Fruit fly (Drosophila melanogaster) whole organism, pupa: ENCODE results near the gene CG15771.
A peak's percentile ranks its signal among the peaks of the same experiment; 100 is the strongest.

Experiments used
- CG10348 ChIP-seq: fragments of 200-800 bp; sonication (Bioruptor generic); IDR thresholded peaks from 2 replicates; pipeline ENCODE4 v1.3.6; 2022; ENCODE audit warnings: missing biosample characterization, missing genetic modification characterization
- CG12605 ChIP-seq: fragments of 200-800 bp; sonication (Bioruptor generic); IDR thresholded peaks from 2 replicates; pipeline ENCODE4 v1.3.6; 2022; ENCODE audit warnings: missing biosample characterization, missing genetic modification characterization
- CG13204 ChIP-seq: fragments of 200-800 bp; sonication (Bioruptor generic); optimal IDR thresholded peaks from 2 replicates; lab custom pipeline; 2018; ENCODE audit warnings: missing biosample characterization, mild to moderate bottlenecking, missing genetic modification characterization, moderate library complexity
- CG14655 ChIP-seq: fragments of 200-800 bp; sonication (Bioruptor generic); optimal IDR thresholded peaks from 3 replicates; lab custom pipeline; 2017; ENCODE audit warnings: mild to moderate bottlenecking, missing biosample characterization, missing genetic modification reagents, missing genetic modification characterization
- CG15710 ChIP-seq: fragments of 200-800 bp; sonication (Bioruptor generic); optimal IDR thresholded peaks from 2 replicates; lab custom pipeline; 2018; ENCODE audit warnings: missing biosample characterization, mild to moderate bottlenecking, missing genetic modification characterization, moderate library complexity
- CG17806 ChIP-seq: fragments of 200-800 bp; sonication (Bioruptor generic); optimal IDR thresholded peaks from 2 replicates; lab custom pipeline; 2018; ENCODE audit warnings: missing biosample characterization, mild to moderate bottlenecking, missing genetic modification characterization, moderate library complexity
- CG32121 ChIP-seq: fragments of 200-800 bp; sonication (Bioruptor generic); IDR thresholded peaks from 2 replicates; pipeline ENCODE4 v1.3.6; 2022; ENCODE audit warnings: missing biosample characterization, missing genetic modification characterization
- CG34367 ChIP-seq: fragments of 200-800 bp; sonication (Bioruptor generic); optimal IDR thresholded peaks from 2 replicates; lab custom pipeline; 2018; ENCODE audit warnings: missing biosample characterization, mild to moderate bottlenecking, missing genetic modification characterization
- CG4496 ChIP-seq: fragments of 200-800 bp; sonication (Bioruptor generic); IDR thresholded peaks from 3 replicates; pipeline ENCODE4 v1.3.6; 2022; ENCODE audit warnings: missing biosample characterization, missing genetic modification characterization
- CG8159 ChIP-seq: fragments of 200-800 bp; sonication (Bioruptor generic); optimal IDR thresholded peaks from 3 replicates; lab custom pipeline; 2018; ENCODE audit warnings: missing biosample characterization, mild to moderate bottlenecking, missing genetic modification characterization, moderate library complexity
- CG8301 ChIP-seq: fragments of 200-800 bp; sonication (Bioruptor generic); optimal IDR thresholded peaks from 2 replicates; lab custom pipeline; 2018; ENCODE audit warnings: missing biosample characterization, mild to moderate bottlenecking, missing genetic modification characterization
- CG9948 ChIP-seq: fragments of 200-800 bp; sonication (Bioruptor generic); optimal IDR thresholded peaks from 2 replicates; lab custom pipeline; 2018; ENCODE audit warnings: missing biosample characterization, mild to moderate bottlenecking, missing genetic modification characterization, moderate library complexity
- D1 ChIP-seq: fragments of 200-800 bp; sonication (Bioruptor generic); optimal IDR thresholded peaks from 2 replicates; lab custom pipeline; 2018; ENCODE audit warnings: missing biosample characterization, mild to moderate bottlenecking, missing genetic modification characterization, moderate library complexity
- EcR ChIP-seq: fragments of 200-800 bp; sonication (Bioruptor generic); optimal IDR thresholded peaks from 3 replicates; lab custom pipeline; 2019; ENCODE audit warnings: missing biosample characterization, missing genetic modification characterization, mild to moderate bottlenecking, moderate library complexity, missing genetic modification reagents
- Ets98B ChIP-seq: fragments of 200-800 bp; sonication (Bioruptor generic); IDR thresholded peaks from 2 replicates; pipeline ENCODE4 v1.3.6; 2022; ENCODE audit warnings: missing biosample characterization, missing genetic modification characterization
- Pif1A ChIP-seq: fragments of 200-800 bp; sonication (Bioruptor generic); optimal IDR thresholded peaks from 3 replicates; lab custom pipeline; 2016; ENCODE audit warnings: missing biosample characterization, missing genetic modification characterization
- Pif1B ChIP-seq: fragments of 200-800 bp; sonication (Bioruptor generic); optimal IDR thresholded peaks from 3 replicates; lab custom pipeline; 2016; ENCODE audit warnings: missing biosample characterization, missing genetic modification characterization
- Snoo ChIP-seq: fragments of 200-800 bp; sonication (Bioruptor generic); optimal IDR thresholded peaks from 3 replicates; lab custom pipeline; 2017; ENCODE audit warnings: missing biosample characterization, mild to moderate bottlenecking, missing genetic modification characterization, inconsistent platforms
- fd96Ca ChIP-seq: fragments of 200-800 bp; sonication (Bioruptor generic); IDR thresholded peaks from 3 replicates; pipeline ENCODE4 v1.3.6; 2022; ENCODE audit warnings: missing biosample characterization, missing genetic modification characterization
- gl ChIP-seq: fragments of 200-800 bp; sonication (Bioruptor generic); optimal IDR thresholded peaks from 2 replicates; lab custom pipeline; 2018; ENCODE audit warnings: missing biosample characterization, mild to moderate bottlenecking, missing genetic modification characterization
- rn ChIP-seq: fragments of 200-800 bp; sonication (Bioruptor generic); IDR thresholded peaks from 2 replicates; pipeline ENCODE4 v1.3.6; 2022; ENCODE audit warnings: missing biosample characterization, missing genetic modification characterization

Gene CG15771

DNA sequence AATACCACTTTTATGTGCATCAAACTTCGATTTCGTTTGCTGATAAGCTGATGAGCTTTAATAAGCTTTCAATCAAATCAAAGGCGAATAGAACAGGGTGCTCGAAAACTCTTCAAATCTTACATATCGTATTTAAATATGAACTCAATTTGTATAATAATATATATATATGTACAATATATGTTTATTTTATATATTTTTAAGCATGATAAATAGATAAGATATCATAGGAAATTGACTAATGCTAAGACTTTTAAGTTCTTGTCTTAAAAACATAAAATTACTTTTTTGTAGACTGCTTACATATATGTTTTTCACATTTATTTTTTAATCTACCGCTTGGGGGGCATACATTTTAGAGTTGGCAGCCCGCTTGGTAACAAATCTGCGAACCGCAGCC is 3.4 kb upstream of the CG15771 start, which contains the start of gene CG15772:
CG15772 (plus strand) TSS at position 301 of the 400 bp plus-strand sequence.
- TF ChIP-seq D1 (tag; lab: Kevin White, UChicago) (no peak), Pif1B (no peak), EcR (GFP tag; lab: Kevin White, UChicago) (no peak), gl (no peak), CG34367 (tag; lab: Kevin White, UChicago) (no peak)

DNA sequence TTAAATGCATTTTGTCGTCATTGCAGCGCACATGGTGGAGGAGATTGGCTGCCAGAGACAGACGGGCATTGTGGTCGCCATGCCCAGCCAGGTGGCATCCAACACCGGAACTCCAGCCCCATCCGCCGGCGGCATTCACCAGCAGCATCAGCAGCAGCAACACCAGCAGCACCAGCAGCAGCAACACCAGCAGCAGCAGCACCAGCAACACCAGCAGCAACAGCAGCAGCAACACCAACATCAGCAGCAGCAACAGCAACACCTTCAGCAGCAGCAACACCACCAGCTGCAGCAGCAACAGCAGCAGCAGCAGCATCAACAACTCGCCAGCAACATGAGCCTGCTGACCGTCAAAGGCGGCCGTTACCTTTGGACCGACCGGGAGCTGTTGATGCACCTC is 2.5 kb upstream of the CG15771 start:
- TF ChIP-seq CG9948 (tag; lab: Kevin White, UChicago) (no peak), Pif1A (no peak), CG8159 (no peak), Snoo (tag; lab: Kevin White, UChicago) (no peak), rn (GFP tag; lab: Robert Waterston, UW) (no peak), CG17806 (tag; lab: Kevin White, UChicago) (no peak), Ets98B (GFP tag; lab: Robert Waterston, UW) (no peak), gl (no peak)

DNA sequence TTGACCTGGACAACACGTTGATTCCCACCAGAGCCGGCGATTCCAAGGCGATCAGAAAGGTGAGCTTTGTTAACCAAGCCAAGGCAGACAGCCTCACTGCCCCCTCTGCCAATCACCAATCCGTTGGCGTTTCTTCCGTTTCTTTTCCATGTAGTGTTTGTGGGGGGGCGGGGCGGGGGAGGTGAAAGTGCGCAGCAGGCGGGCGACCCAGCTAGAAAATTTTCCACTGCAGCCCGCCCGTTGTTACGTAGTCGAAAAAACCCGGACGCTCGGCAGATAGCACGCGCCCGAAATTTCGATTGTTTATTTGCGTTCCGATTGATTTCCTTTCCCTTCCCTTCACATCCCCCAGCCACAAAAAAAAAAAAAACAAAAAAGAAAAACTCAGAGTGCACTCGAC is 772 bp downstream of the CG15771 start:
- no peak for TF ChIP-seq fd96Ca (GFP tag; lab: Robert Waterston, UW)
- no peak for TF ChIP-seq CG14655 (GFP tag; lab: Kevin White, UChicago)
- TF ChIP-seq D1 (tag; lab: Kevin White, UChicago): no peak
- TF ChIP-seq CG15710 (tag; lab: Kevin White, UChicago): no peak
- no peak for TF ChIP-seq CG9948 (tag; lab: Kevin White, UChicago)
- no peak for TF ChIP-seq Pif1B
- TF ChIP-seq CG10348 (GFP tag; lab: Robert Waterston, UW): no peak
- TF ChIP-seq CG8301: no peak
- TF ChIP-seq CG12605 (GFP tag; lab: Robert Waterston, UW): no peak
- TF ChIP-seq CG17806 (tag; lab: Kevin White, UChicago): no peak
- no peak for TF ChIP-seq CG8159
- TF ChIP-seq CG4496 (GFP tag; lab: Robert Waterston, UW): no peak
- no peak for TF ChIP-seq rn (GFP tag; lab: Robert Waterston, UW)
- no peak for TF ChIP-seq gl
- TF ChIP-seq EcR (GFP tag; lab: Kevin White, UChicago): no peak
- TF ChIP-seq Snoo (tag; lab: Kevin White, UChicago): no peak
- no peak for TF ChIP-seq CG34367 (tag; lab: Kevin White, UChicago)
- TF ChIP-seq Pif1A: no peak
- no peak for TF ChIP-seq CG32121 (GFP tag; lab: Robert Waterston, UW)

DNA sequence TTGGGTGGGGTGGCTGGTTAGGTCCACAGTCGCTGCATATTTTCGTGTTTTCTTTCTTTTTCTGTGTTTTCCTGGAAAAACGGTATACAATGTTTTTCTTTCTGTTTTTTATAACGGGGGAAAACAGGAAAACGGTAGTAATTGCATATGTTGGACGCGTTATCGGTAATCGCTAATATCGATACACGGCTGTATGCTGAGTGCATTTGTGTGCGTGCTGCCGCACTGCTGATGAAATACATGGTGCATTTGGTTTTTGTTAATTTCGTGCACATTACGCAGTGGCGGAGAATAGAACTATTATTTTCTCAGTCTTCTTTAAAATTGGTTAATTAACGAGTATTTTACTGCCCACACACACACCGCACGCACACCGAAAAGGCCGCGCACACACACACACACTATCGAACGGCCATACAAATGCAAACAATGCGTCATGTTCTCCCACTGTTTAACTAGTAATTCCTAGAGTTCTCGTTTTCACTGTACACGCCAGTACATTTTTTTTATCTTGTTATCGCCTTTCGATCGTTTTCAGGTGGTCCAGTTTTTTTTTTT is 8.1 kb downstream of the CG15771 start:
- 0 out of 2 replicates have a peak, but pooled peaks have one; percentile 5 for TF ChIP-seq Ets98B (GFP tag; lab: Robert Waterston, UW)
- TF ChIP-seq EcR (GFP tag; lab: Kevin White, UChicago): no peak
- peak; percentile 46; the same call in 1 of the 3 replicates for TF ChIP-seq CG4496 (GFP tag; lab: Robert Waterston, UW)

DNA sequence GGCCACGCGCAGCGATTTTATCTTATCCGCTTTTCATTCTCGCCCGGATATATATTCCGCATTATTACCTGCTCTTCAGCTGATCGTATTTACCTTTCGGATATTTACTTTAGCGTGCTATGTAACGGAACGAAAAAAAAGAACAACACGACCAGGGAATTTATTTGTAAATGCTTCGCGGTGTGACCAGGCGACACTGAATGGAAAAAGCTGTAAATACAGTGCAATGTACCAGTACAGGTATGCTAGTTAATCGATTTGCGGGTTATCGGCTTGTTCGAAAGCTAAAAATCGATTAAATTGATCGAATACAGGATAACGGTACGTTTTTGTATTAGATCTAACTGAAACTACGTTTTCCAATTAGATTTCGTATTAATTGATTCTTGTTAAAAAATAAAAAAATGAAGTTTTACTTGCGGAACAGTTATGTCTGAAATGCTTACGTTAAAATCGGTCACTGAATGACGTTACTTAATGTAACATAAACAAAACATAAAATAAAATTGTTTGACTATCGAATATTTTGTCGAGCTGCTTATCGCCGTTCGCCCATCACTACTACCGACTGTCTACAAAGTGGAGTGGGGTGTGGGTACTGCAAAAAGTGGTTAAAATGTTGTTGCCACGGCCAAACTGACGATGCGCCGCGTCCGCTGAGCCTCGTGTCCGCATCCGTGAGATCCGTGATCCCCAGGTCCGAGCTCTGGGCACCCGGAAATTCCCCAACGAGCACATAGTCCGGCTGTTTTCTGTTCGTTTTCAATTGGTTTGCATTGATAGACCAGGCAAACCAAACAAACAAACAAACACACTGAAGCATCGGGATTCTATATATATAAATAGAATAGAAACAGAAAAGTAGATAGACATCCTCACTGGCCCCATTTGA is 8.9 kb downstream of the CG15771 start, which contains the start of the genes MAPk-Ak2 and CG42699:
MAPk-Ak2 (minus strand) TSS at position 203 of the 892 bp plus-strand sequence.
CG42699 (plus strand) TSS at position 553 of the 892 bp plus-strand sequence.
- TF ChIP-seq CG12605 (GFP tag; lab: Robert Waterston, UW): 0 out of 2 replicates have a peak, but pooled peaks have one; percentile 28
- no peak for TF ChIP-seq CG14655 (GFP tag; lab: Kevin White, UChicago)
- peak; percentile 34 for TF ChIP-seq Ets98B (GFP tag; lab: Robert Waterston, UW)
- no peak; the same call in 2 of the 3 replicates for TF ChIP-seq fd96Ca (GFP tag; lab: Robert Waterston, UW)
- peak; percentile 65 for TF ChIP-seq gl
- TF ChIP-seq EcR (GFP tag; lab: Kevin White, UChicago): peak; percentile 42
- TF ChIP-seq Pif1B: peak; percentile 8
- TF ChIP-seq CG32121 (GFP tag; lab: Robert Waterston, UW): 0 out of 2 replicates have a peak, but pooled peaks have one; percentile 9
- no peak for TF ChIP-seq CG9948 (tag; lab: Kevin White, UChicago)
- peak; percentile 17 for TF ChIP-seq Snoo (tag; lab: Kevin White, UChicago)
- peak; percentile 24 for TF ChIP-seq CG13204
- TF ChIP-seq D1 (tag; lab: Kevin White, UChicago): no peak
- peak; percentile 45 for TF ChIP-seq CG34367 (tag; lab: Kevin White, UChicago)
- TF ChIP-seq rn (GFP tag; lab: Robert Waterston, UW): no peak
- TF ChIP-seq CG8301: peak; percentile 6
- no peak for TF ChIP-seq CG10348 (GFP tag; lab: Robert Waterston, UW)
- peak; percentile 77 for TF ChIP-seq Pif1A
- TF ChIP-seq CG4496 (GFP tag; lab: Robert Waterston, UW): no peak
- TF ChIP-seq CG17806 (tag; lab: Kevin White, UChicago): peak; percentile 18
- TF ChIP-seq CG8159: peak; percentile 29
- peak; percentile 31 for TF ChIP-seq CG15710 (tag; lab: Kevin White, UChicago)
- TF ChIP-seq, all 21 proteins: peak for 14

DNA sequence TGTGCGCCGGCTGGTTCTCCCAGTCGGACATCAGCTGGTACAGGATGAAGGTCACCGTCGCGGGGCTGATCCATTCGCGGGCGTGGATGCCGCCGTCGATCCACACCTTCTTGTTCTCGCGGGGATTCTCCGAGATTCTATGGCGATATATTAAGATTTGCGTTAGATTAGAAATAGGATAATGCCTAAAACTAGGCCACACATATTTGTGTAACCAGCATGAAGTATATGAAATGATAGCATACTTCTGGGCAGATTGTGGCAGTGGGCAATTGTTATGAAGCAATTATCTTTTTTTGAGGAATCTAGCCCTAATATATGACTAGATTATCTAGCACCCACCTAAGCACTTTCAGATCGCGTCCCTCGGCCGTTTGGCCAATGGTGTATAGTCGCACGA is 11.4 kb downstream of the CG15771 start:
- TF ChIP-seq CG4496 (GFP tag; lab: Robert Waterston, UW) (no peak), Pif1A (no peak), CG8159 (no peak), Pif1B (no peak), CG15710 (tag; lab: Kevin White, UChicago) (no peak), CG8301 (no peak), CG17806 (tag; lab: Kevin White, UChicago) (no peak), gl (no peak), CG32121 (GFP tag; lab: Robert Waterston, UW) (no peak)
